Worm (Caenorhabditis elegans): ENCODE results near the gene T02G5.14.
"Not testable (repeated sequence)": the region's sequence is repeated elsewhere in the genome, so short reads cannot be mapped to it uniquely, and the experiment has no call there.

T02G5.14 gene

DNA sequence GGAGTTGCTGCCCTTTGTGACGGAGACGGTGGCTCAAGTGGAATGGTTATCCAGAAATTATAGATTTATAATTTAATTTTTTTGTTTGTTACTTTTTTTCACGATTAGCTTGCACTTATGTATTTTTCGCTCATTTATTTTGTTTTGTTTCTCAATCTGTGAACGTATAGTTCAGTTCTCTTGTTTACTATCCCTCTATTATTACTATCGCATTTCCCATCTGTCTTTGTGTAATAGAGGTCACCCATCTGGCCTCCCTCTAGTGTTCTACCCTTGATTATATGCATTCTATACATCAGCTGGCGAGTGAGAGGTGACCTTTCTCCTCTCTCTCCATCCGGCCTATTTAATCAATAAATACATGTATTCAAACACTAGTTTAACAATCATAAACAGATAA, at the start of gene T02G5.14, which contains the start of gene T02G5.15:
TSS of gene T02G5.14 (plus strand) at position 301 of the 400 bp plus-strand sequence.
TSS of gene T02G5.15 (plus strand) at position 301 of the 400 bp plus-strand sequence.
- TF ChIP-seq daf-16 (GFP tag; optimal IDR thresholded peaks at IDR 0.05), result peak in 1 of 2 experiments; percentile 21
- not testable (repeated sequence) for TF ChIP-seq daf-16 (tag; optimal IDR thresholded peaks at IDR 0.05)

DNA sequence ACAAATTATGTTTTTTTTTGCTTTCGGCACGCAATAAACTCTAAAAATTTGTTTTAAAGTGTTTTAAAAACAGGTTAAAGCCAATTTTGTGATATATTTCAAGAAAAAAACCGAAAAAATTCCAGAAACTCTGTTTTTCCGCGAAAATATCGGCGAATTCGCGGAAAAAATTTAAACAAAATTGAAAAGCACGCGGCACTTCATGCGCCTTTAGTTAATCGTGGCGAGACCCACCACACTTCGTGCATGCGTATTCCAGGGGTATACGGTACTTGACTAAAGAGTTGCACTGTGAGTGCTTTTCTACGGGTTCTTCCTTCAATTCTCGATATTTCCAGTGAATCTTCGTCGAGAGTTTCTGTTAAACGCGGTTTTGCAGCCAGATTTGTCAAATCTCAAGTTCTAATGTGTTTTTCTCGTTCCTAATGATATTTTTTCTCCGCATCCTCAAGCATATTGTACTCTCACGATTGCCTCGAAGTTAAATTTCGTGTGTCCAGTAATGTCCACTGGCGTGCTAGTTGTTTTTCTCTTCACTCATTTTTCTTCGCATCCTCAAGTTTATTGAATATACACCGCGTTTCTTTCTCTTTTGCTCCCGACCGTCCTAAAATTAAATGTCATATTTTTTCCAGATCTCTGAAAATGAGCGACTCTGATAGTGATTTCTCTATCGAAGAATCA, 46.3 kb upstream of the T02G5.14 start, which contains the start of gene cin-4:
TSS of gene cin-4 (plus strand) at position 634 of the 684 bp plus-strand sequence.
- no peak for TF ChIP-seq unc-39 (tag; optimal IDR thresholded peaks at IDR 0.05)
- TF ChIP-seq nhr-28 (tag; optimal IDR thresholded peaks at IDR 0.05), result no peak
- TF ChIP-seq lin-38 (GFP tag; IDR thresholded peaks at IDR 0.05), result peak; percentile 54
- TF ChIP-seq mxl-2 (GFP tag; conservative IDR thresholded peaks at IDR 0.05), result no peak
- no peak for TF ChIP-seq Y75B8A.6 (GFP tag; IDR thresholded peaks at IDR 0.05)
- TF ChIP-seq nhr-48 (tag; optimal IDR thresholded peaks at IDR 0.05), result no peak
- TF ChIP-seq unc-62 (GFP tag; optimal IDR thresholded peaks at IDR 0.05 in 1 of 2), result no peak
- no peak for TF ChIP-seq unc-62 (tag; optimal IDR thresholded peaks at IDR 0.05)
- no peak for TF ChIP-seq egl-27 (tag; optimal IDR thresholded peaks at IDR 0.05)
- TF ChIP-seq ces-1 (GFP tag; optimal IDR thresholded peaks at IDR 0.05), result no peak
- no peak for TF ChIP-seq duxl-1 (tag; optimal IDR thresholded peaks at IDR 0.05; ENCODE audit: poor library complexity)
- TF ChIP-seq spr-3 (GFP tag; optimal IDR thresholded peaks at IDR 0.05), result no peak
- no peak for TF ChIP-seq mep-1 (tag; optimal IDR thresholded peaks at IDR 0.05)
- no peak for TF ChIP-seq mdt-29 (GFP tag; IDR thresholded peaks at IDR 0.05)
- TF ChIP-seq rbr-2 (tag; optimal IDR thresholded peaks at IDR 0.05), result no peak
- no peak for TF ChIP-seq zfp-3 (GFP tag; conservative IDR thresholded peaks at IDR 0.05)
- peak; percentile 47; the same call in 1 of the 2 replicates for TF ChIP-seq Y48G9A.11 (GFP tag; IDR thresholded peaks at IDR 0.05)
- TF ChIP-seq lin-29 (GFP tag; IDR thresholded peaks at IDR 0.05), result no peak
- TF ChIP-seq gei-8 (GFP tag; optimal IDR thresholded peaks at IDR 0.05), result no peak
- TF ChIP-seq nhr-10 (tag; optimal IDR thresholded peaks at IDR 0.05), result no peak
- peak; percentile 42 for TF ChIP-seq unc-130 (GFP tag; optimal IDR thresholded peaks at IDR 0.05)
- TF ChIP-seq R02D3.7 (tag; optimal IDR thresholded peaks at IDR 0.05), result no peak
- no peak for TF ChIP-seq dmd-9 (GFP tag; IDR thresholded peaks at IDR 0.05)
- no peak for TF ChIP-seq ama-1 (optimal IDR thresholded peaks at IDR 0.05)
- TF ChIP-seq Y105C5A.15 (GFP tag; IDR thresholded peaks at IDR 0.05), result no peak
- TF ChIP-seq nhr-41 (GFP tag; IDR thresholded peaks at IDR 0.05), result no peak
- no peak for TF ChIP-seq ceh-82 (tag; optimal IDR thresholded peaks at IDR 0.05)

DNA sequence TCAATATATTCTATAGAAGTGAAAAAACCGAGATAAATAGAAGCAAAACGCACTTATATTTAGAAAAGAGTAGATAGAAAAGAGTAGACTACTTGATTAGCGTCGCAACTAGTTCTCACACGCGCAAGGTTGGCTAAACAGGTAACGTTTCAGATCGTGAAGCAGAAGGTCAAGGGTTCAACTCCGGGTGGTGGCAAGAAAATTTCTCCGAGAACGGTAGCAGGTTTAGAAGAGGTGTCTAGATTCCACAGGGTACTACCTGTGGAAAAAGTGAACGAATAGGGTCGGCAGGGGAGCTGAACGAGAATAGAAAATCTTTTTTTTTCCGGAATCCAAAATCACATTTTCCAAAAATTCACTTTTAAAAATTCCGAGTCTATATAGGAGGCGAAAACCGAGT, 42.0 kb upstream of the T02G5.14 start:
- TF ChIP-seq pha-4 (GFP tag; IDR thresholded peaks at IDR 0.05) (peak; percentile 87), tra-1 (GFP tag; IDR thresholded peaks at IDR 0.05) (peak; percentile 80), Y105C5A.15 (GFP tag; IDR thresholded peaks at IDR 0.05) (peak; percentile 81), lim-7 (GFP tag; IDR thresholded peaks at IDR 0.05) (peak; percentile 79), Y75B8A.6 (GFP tag; IDR thresholded peaks at IDR 0.05) (0 out of 2 replicates have a peak, but pooled peaks have one; percentile 15), madf-5 (GFP tag; IDR thresholded peaks at IDR 0.05) (peak; percentile 38 to 92; a peak in 3 of 4 replicates), egl-43 (GFP tag; IDR thresholded peaks at IDR 0.05) (peak; percentile 90), hmg-1.1 (GFP tag; IDR thresholded peaks at IDR 0.05) (peak; percentile 48; the same call in 1 of the 2 replicates), zfp-3 (GFP tag; conservative IDR thresholded peaks at IDR 0.05) (peak; percentile 46; the same call in 1 of the 2 replicates), arid-1 (GFP tag; conservative IDR thresholded peaks at IDR 0.05) (peak; percentile 75), saeg-2 (GFP tag; IDR thresholded peaks at IDR 0.05) (0 out of 2 replicates have a peak, but pooled peaks have one; percentile 15), set-16 (GFP tag; IDR thresholded peaks at IDR 0.05) (0 out of 2 replicates have a peak, but pooled peaks have one; percentile 13), lin-38 (GFP tag; IDR thresholded peaks at IDR 0.05) (peak; percentile 82), dmd-6 (GFP tag; IDR thresholded peaks at IDR 0.05) (peak; percentile 29; the same call in 1 of the 2 replicates), dmd-8 (GFP tag; IDR thresholded peaks at IDR 0.05) (peak; percentile 96), daf-8 (GFP tag; IDR thresholded peaks at IDR 0.05) (0 out of 2 replicates have a peak, but pooled peaks have one; percentile 61), F44E2.7 (GFP tag; IDR thresholded peaks at IDR 0.05) (peak; percentile 91; the same call in 1 of the 2 replicates), ctbp-1 (GFP tag; IDR thresholded peaks at IDR 0.05) (peak; percentile 73), mes-2 (tag; optimal IDR thresholded peaks at IDR 0.05; ENCODE audit: poor library complexity, severe bottlenecking) (peak; percentile 3), nhr-41 (GFP tag; IDR thresholded peaks at IDR 0.05) (peak; percentile 60; the same call in 1 of the 2 replicates), mdt-29 (GFP tag; IDR thresholded peaks at IDR 0.05) (peak; percentile 70), lin-1 (GFP tag; IDR thresholded peaks at IDR 0.05) (peak; percentile 58; the same call in 1 of the 2 replicates), nhr-42 (GFP tag; IDR thresholded peaks at IDR 0.05) (peak; percentile 58; the same call in 1 of the 2 replicates)
- TF ChIP-seq pha-4 (tag; optimal IDR thresholded peaks at IDR 0.05), result not testable (repeated sequence)
